Worm (Caenorhabditis elegans) whole organism, L2 larva: ENCODE measurements around the gene lury-1.

Source experiments
- C34F6.9 ChIP-seq: fragments of 150-350 bp; optimal IDR thresholded peaks from 2 replicates; lab custom pipeline; 2014; ENCODE audit warnings: missing biosample characterization, missing genetic modification characterization
- R02D3.7 ChIP-seq: fragments of 150-350 bp; optimal IDR thresholded peaks from 2 replicates; lab custom pipeline; 2014; ENCODE audit warnings: missing biosample characterization, missing genetic modification characterization
- Y55F3AM.14 ChIP-seq: fragments of 200-800 bp; sonication (Bioruptor generic); optimal IDR thresholded peaks from 2 replicates; lab custom pipeline; 2018; ENCODE audit warnings: mild to moderate bottlenecking, missing genetic modification characterization, missing compliant biosample characterization
- ZK546.5 ChIP-seq: sonication (generic microtip); optimal IDR thresholded peaks from 2 replicates; lab custom pipeline; 2017; ENCODE audit warnings: missing biosample characterization, missing genetic modification characterization
- alr-1 ChIP-seq: fragments of 150-350 bp; optimal IDR thresholded peaks from 2 replicates; lab custom pipeline; 2014; ENCODE audit warnings: missing biosample characterization, missing genetic modification characterization
- aly-2 ChIP-seq: fragments of 150-350 bp; optimal IDR thresholded peaks from 2 replicates; lab custom pipeline; 2014; ENCODE audit warnings: missing biosample characterization, missing genetic modification characterization
- ama-1 ChIP-seq: fragments of 150-350 bp; optimal IDR thresholded peaks from 2 replicates; lab custom pipeline; 2018; ENCODE audit warnings: inconsistent platforms
- ceh-82 ChIP-seq: fragments of 150-350 bp; optimal IDR thresholded peaks from 2 replicates; lab custom pipeline; 2014; ENCODE audit warnings: missing biosample characterization, missing genetic modification characterization
- crh-2 ChIP-seq: sonication (generic microtip); optimal IDR thresholded peaks from 2 replicates; lab custom pipeline; 2017; ENCODE audit warnings: missing biosample characterization, missing genetic modification characterization
- elt-1 ChIP-seq: fragments of 150-350 bp; optimal IDR thresholded peaks from 2 replicates; lab custom pipeline; 2014; ENCODE audit warnings: missing biosample characterization, missing genetic modification characterization
- elt-3 ChIP-seq: sonication (generic microtip); optimal IDR thresholded peaks from 2 replicates; lab custom pipeline; 2017; ENCODE audit warnings: missing biosample characterization, missing genetic modification characterization
- fos-1 ChIP-seq: fragments of 150-350 bp; optimal IDR thresholded peaks from 2 replicates; lab custom pipeline; 2014; ENCODE audit warnings: missing biosample characterization, missing genetic modification characterization
- lin-11 ChIP-seq: fragments of 150-350 bp; sonication (generic microtip); optimal IDR thresholded peaks from 2 replicates; lab custom pipeline; 2014; ENCODE audit warnings: missing biosample characterization, missing genetic modification characterization, inconsistent platforms, mixed read lengths
- lin-13 ChIP-seq: fragments of 150-350 bp; optimal IDR thresholded peaks from 2 replicates; lab custom pipeline; 2014; ENCODE audit warnings: missing biosample characterization, missing genetic modification reagents, missing genetic modification characterization
- mbf-1 ChIP-seq: sonication (generic microtip); optimal IDR thresholded peaks from 2 replicates; lab custom pipeline; 2017; ENCODE audit warnings: missing biosample characterization, missing genetic modification characterization
- mdl-1 ChIP-seq, 2 experiments: fragments of 150-350 bp in 1 of 2; sonication (generic microtip) in 1 of 2; optimal IDR thresholded peaks; 2 replicates each; lab custom pipeline; 2017; ENCODE audit warnings: missing biosample characterization in 2 of 2, missing genetic modification characterization in 2 of 2
- nhr-10 ChIP-seq: sonication (generic microtip); optimal IDR thresholded peaks from 2 replicates; lab custom pipeline; 2017; ENCODE audit warnings: missing biosample characterization, missing genetic modification characterization
- nhr-12 ChIP-seq: fragments of 150-350 bp; optimal IDR thresholded peaks from 2 replicates; lab custom pipeline; 2014; ENCODE audit warnings: missing biosample characterization, missing genetic modification characterization
- nhr-21 ChIP-seq: fragments of 150-350 bp; optimal IDR thresholded peaks from 2 replicates; lab custom pipeline; 2014; ENCODE audit warnings: missing biosample characterization, missing genetic modification characterization
- nhr-23 ChIP-seq: fragments of 150-350 bp; optimal IDR thresholded peaks from 2 replicates; lab custom pipeline; 2014; ENCODE audit warnings: missing biosample characterization, missing genetic modification reagents, missing genetic modification characterization
- nhr-237 ChIP-seq: fragments of 150-350 bp; optimal IDR thresholded peaks from 2 replicates; lab custom pipeline; 2014; ENCODE audit warnings: missing biosample characterization, missing genetic modification characterization
- nhr-25 ChIP-seq: fragments of 150-350 bp; sonication (generic microtip); optimal IDR thresholded peaks from 3 replicates; lab custom pipeline; 2014; ENCODE audit warnings: missing biosample characterization, missing genetic modification characterization
- nhr-6 ChIP-seq: fragments of 150-350 bp; optimal IDR thresholded peaks from 2 replicates; lab custom pipeline; 2014; ENCODE audit warnings: missing biosample characterization, missing genetic modification characterization
- nhr-77 ChIP-seq: fragments of 150-350 bp; optimal IDR thresholded peaks from 2 replicates; lab custom pipeline; 2014; ENCODE audit warnings: missing biosample characterization, missing genetic modification characterization
- peb-1 ChIP-seq: fragments of 150-350 bp; optimal IDR thresholded peaks from 2 replicates; lab custom pipeline; 2014; ENCODE audit warnings: missing biosample characterization, missing genetic modification characterization
- skn-1 ChIP-seq: sonication (generic microtip); optimal IDR thresholded peaks from 2 replicates; lab custom pipeline; 2017; ENCODE audit warnings: missing biosample characterization, missing genetic modification characterization
- sma-9 ChIP-seq, 2 experiments: fragments of 150-350 bp in 1 of 2; sonication (generic microtip) in 1 of 2; optimal IDR thresholded peaks; 2 replicates each; lab custom pipeline; 2014 to 2016; ENCODE audit warnings: missing genetic modification characterization in 2 of 2, mild to moderate bottlenecking in 1 of 2, missing biosample characterization in 1 of 2, missing compliant biosample characterization in 1 of 2, missing genetic modification reagents in 1 of 2, moderate library complexity in 1 of 2
- snpc-4 ChIP-seq: fragments of 150-350 bp; optimal IDR thresholded peaks from 2 replicates; lab custom pipeline; 2014; ENCODE audit warnings: missing biosample characterization, missing genetic modification characterization
- unc-55 ChIP-seq: fragments of 150-350 bp; sonication (generic microtip); optimal IDR thresholded peaks from 3 replicates; lab custom pipeline; 2014; ENCODE audit warnings: missing biosample characterization, missing genetic modification reagents, missing genetic modification characterization
- unc-62 ChIP-seq: fragments of 150-350 bp; optimal IDR thresholded peaks from 2 replicates; lab custom pipeline; 2014; ENCODE audit warnings: missing biosample characterization, missing genetic modification reagents, missing genetic modification characterization
- zag-1 ChIP-seq: fragments of 150-350 bp; optimal IDR thresholded peaks from 2 replicates; lab custom pipeline; 2014; ENCODE audit warnings: missing biosample characterization, missing genetic modification characterization
- ztf-4 ChIP-seq: fragments of 150-350 bp; optimal IDR thresholded peaks from 2 replicates; lab custom pipeline; 2014; ENCODE audit warnings: missing biosample characterization, missing genetic modification characterization

The lury-1 gene

ce11 chrIII:12231539-12231938 lies 45.3 kb downstream of the lury-1 start:
- TF ChIP-seq nhr-237 (tag; lab: Kevin White, UChicago) (no peak), elt-1 (tag; lab: Kevin White, UChicago) (no peak), nhr-10 (tag; lab: Kevin White, UChicago) (no peak), nhr-25 (no peak), mbf-1 (tag; lab: Kevin White, UChicago) (no peak), R02D3.7 (tag; lab: Kevin White, UChicago) (no peak), nhr-21 (tag; lab: Kevin White, UChicago) (no peak), lin-11 (tag; lab: Kevin White, UChicago) (no peak), nhr-23 (no peak), ZK546.5 (tag; lab: Kevin White, UChicago) (no peak), ztf-4 (tag; lab: Kevin White, UChicago) (no peak), Y55F3AM.14 (GFP tag; lab: Kevin White, UChicago) (no peak), unc-55 (GFP tag; lab: Kevin White, UChicago) (no peak), skn-1 (tag; lab: Kevin White, UChicago) (no peak), unc-62 (GFP tag; lab: Kevin White, UChicago) (no peak), ama-1 (lab: Kevin White, UChicago) (no peak), elt-3 (tag; lab: Kevin White, UChicago) (no peak), crh-2 (tag; lab: Kevin White, UChicago) (no peak)
- TF ChIP-seq, all 48 proteins: peak for 0

ce11 chrIII:12233493-12233892 lies 47.3 kb downstream of the lury-1 start:
- no peak for TF ChIP-seq fos-1 (tag; lab: Kevin White, UChicago)
- TF ChIP-seq alr-1 (tag; lab: Kevin White, UChicago), result no peak
- no peak for TF ChIP-seq ZK546.5 (tag; lab: Kevin White, UChicago)
- TF ChIP-seq lin-11 (tag; lab: Kevin White, UChicago), result no peak
- no peak for TF ChIP-seq zag-1
- no peak for TF ChIP-seq peb-1 (tag; lab: Kevin White, UChicago)
- TF ChIP-seq snpc-4 (tag; lab: Kevin White, UChicago), result no peak
- no peak for TF ChIP-seq nhr-12 (tag; lab: Kevin White, UChicago)
- TF ChIP-seq mdl-1 (tag; optimal IDR thresholded peaks at IDR 0.05; lab: Kevin White, UChicago), result no peak
- no peak for TF ChIP-seq nhr-237 (tag; lab: Kevin White, UChicago)
- TF ChIP-seq nhr-10 (tag; lab: Kevin White, UChicago), result no peak

ce11 chrIII:12235359-12235758 lies 49.1 kb downstream of the lury-1 start:
- TF ChIP-seq nhr-77 (tag; lab: Kevin White, UChicago), result no peak

ce11 chrIII:12235914-12236313 lies 49.7 kb downstream of the lury-1 start, which contains the start of the genes grl-15 and fbxa-89:
grl-15 (minus strand) TSS chrIII:12236014.
fbxa-89 (plus strand) TSS chrIII:12236184.
- TF ChIP-seq nhr-12 (tag; lab: Kevin White, UChicago) (no peak), fos-1 (tag; lab: Kevin White, UChicago) (no peak), elt-3 (tag; lab: Kevin White, UChicago) (no peak), nhr-237 (tag; lab: Kevin White, UChicago) (no peak), sma-9 (GFP tag; optimal IDR thresholded peaks at IDR 0.05; lab: Kevin White, UChicago) (no peak), sma-9 (tag; optimal IDR thresholded peaks at IDR 0.05; lab: Kevin White, UChicago) (no peak), lin-13 (GFP tag; lab: Kevin White, UChicago) (no peak), unc-55 (GFP tag; lab: Kevin White, UChicago) (no peak), ceh-82 (tag; lab: Kevin White, UChicago) (no peak), crh-2 (tag; lab: Kevin White, UChicago) (no peak), nhr-25 (no peak), mdl-1 (tag; optimal IDR thresholded peaks at IDR 0.05; lab: Kevin White, UChicago) (no peak), R02D3.7 (tag; lab: Kevin White, UChicago) (no peak), zag-1 (no peak), peb-1 (tag; lab: Kevin White, UChicago) (no peak), nhr-6 (no peak), C34F6.9 (tag; lab: Kevin White, UChicago) (no peak), aly-2 (tag; lab: Kevin White, UChicago) (no peak)
